Fruit fly (Drosophila melanogaster) whole organism, embryonic: Measurements from ENCODE around the gene KFase.

Experiments
- B-H2 ChIP-seq: fragments of 200-800 bp; sonication (Bioruptor generic); optimal IDR thresholded peaks from 2 replicates; lab custom pipeline; 2018; ENCODE audit warnings: missing biosample characterization, mild to moderate bottlenecking, missing genetic modification characterization
- CG10366 ChIP-seq: fragments of 200-800 bp; sonication (Bioruptor generic); IDR thresholded peaks from 2 replicates; pipeline ENCODE4 v1.3.6; 2022; ENCODE audit warnings: missing biosample characterization, missing genetic modification characterization
- CG10462 ChIP-seq: fragments of 200-800 bp; sonication (Bioruptor generic); optimal IDR thresholded peaks from 2 replicates; lab custom pipeline; 2016; ENCODE audit warnings: missing biosample characterization, missing genetic modification characterization
- CG10979 ChIP-seq: fragments of 200-800 bp; sonication (Bioruptor generic); optimal IDR thresholded peaks from 2 replicates; lab custom pipeline; 2018; ENCODE audit warnings: missing biosample characterization, mild to moderate bottlenecking, missing genetic modification characterization, moderate library complexity
- CG14667 ChIP-seq: fragments of 200-800 bp; sonication (Bioruptor generic); IDR thresholded peaks from 2 replicates; pipeline ENCODE4 v1.3.6; 2022; ENCODE audit warnings: missing biosample characterization, missing genetic modification characterization
- CG17359 ChIP-seq: fragments of 200-800 bp; sonication (Bioruptor generic); optimal IDR thresholded peaks from 3 replicates; lab custom pipeline; 2018; ENCODE audit warnings: missing biosample characterization, mild to moderate bottlenecking, missing genetic modification characterization, moderate library complexity
- CG17612 ChIP-seq: fragments of 200-800 bp; sonication (Bioruptor generic); IDR thresholded peaks from 2 replicates; pipeline ENCODE4 v1.3.6; 2022; ENCODE audit warnings: missing biosample characterization, missing genetic modification characterization
- CG2116 ChIP-seq: fragments of 200-800 bp; sonication (Bioruptor generic); optimal IDR thresholded peaks from 3 replicates; lab custom pipeline; 2018; ENCODE audit warnings: missing biosample characterization, mild to moderate bottlenecking, missing genetic modification characterization
- CG2129 ChIP-seq: fragments of 200-800 bp; sonication (Bioruptor generic); IDR thresholded peaks from 2 replicates; pipeline ENCODE4 v1.3.6; 2022; ENCODE audit warnings: missing biosample characterization, missing genetic modification characterization; ENCODE audit not compliant: partially characterized antibody
- CG30020 ChIP-seq: fragments of 200-800 bp; optimal IDR thresholded peaks from 2 replicates; lab custom pipeline; 2019; ENCODE audit warnings: missing biosample characterization, mild to moderate bottlenecking, missing genetic modification characterization, moderate library complexity
- CG3065 ChIP-seq: fragments of 200-800 bp; sonication (Bioruptor generic); optimal IDR thresholded peaks from 2 replicates; lab custom pipeline; 2016; ENCODE audit warnings: missing biosample characterization, missing genetic modification characterization
- CG34224 ChIP-seq: fragments of 200-800 bp; sonication (Bioruptor generic); IDR thresholded peaks from 3 replicates; pipeline ENCODE4 v1.3.6; 2022; ENCODE audit warnings: missing biosample characterization, missing genetic modification characterization; ENCODE audit not compliant: partially characterized antibody
- CG4282 ChIP-seq: fragments of 200-800 bp; sonication (Bioruptor generic); optimal IDR thresholded peaks from 2 replicates; lab custom pipeline; 2016; ENCODE audit warnings: missing biosample characterization, missing genetic modification characterization
- CG5245 ChIP-seq: fragments of 200-800 bp; sonication (Bioruptor generic); optimal IDR thresholded peaks from 3 replicates; lab custom pipeline; 2016; ENCODE audit warnings: missing biosample characterization, missing genetic modification characterization
- CG6175 ChIP-seq: fragments of 200-800 bp; sonication (Bioruptor generic); IDR thresholded peaks from 3 replicates; pipeline ENCODE4 v1.3.6; 2022; ENCODE audit warnings: missing biosample characterization, missing genetic modification characterization
- CG6813 ChIP-seq: fragments of 200-800 bp; sonication (Bioruptor generic); optimal IDR thresholded peaks from 2 replicates; lab custom pipeline; 2017; ENCODE audit warnings: missing biosample characterization, missing genetic modification characterization, mild to moderate bottlenecking, moderate library complexity, missing genetic modification reagents
- CG9817 ChIP-seq: fragments of 200-800 bp; sonication (Bioruptor generic); optimal IDR thresholded peaks from 2 replicates; lab custom pipeline; 2018; ENCODE audit warnings: missing biosample characterization, mild to moderate bottlenecking, missing genetic modification characterization, moderate library complexity
- Dek ChIP-seq: fragments of 200-800 bp; sonication (Bioruptor generic); optimal IDR thresholded peaks from 3 replicates; lab custom pipeline; 2019; ENCODE audit warnings: missing biosample characterization, mild to moderate bottlenecking, missing genetic modification characterization, moderate library complexity
- Dref ChIP-seq: fragments of 200-800 bp; sonication (Bioruptor generic); IDR thresholded peaks from 2 replicates; pipeline ENCODE4 v1.3.6; 2022; ENCODE audit warnings: missing biosample characterization, missing genetic modification characterization
- HLH3B ChIP-seq: fragments of 200-800 bp; sonication (Bioruptor generic); IDR thresholded peaks from 2 replicates; pipeline ENCODE4 v1.3.6; 2022; ENCODE audit warnings: missing biosample characterization, missing genetic modification characterization
- HLHmδ ChIP-seq: fragments of 200-800 bp; sonication (Bioruptor generic); optimal IDR thresholded peaks from 2 replicates; lab custom pipeline; 2018; ENCODE audit warnings: missing biosample characterization, mild to moderate bottlenecking, missing genetic modification characterization, moderate library complexity
- Hr3 ChIP-seq: fragments of 200-800 bp; sonication (Bioruptor generic); optimal IDR thresholded peaks from 3 replicates; lab custom pipeline; 2016; ENCODE audit warnings: missing biosample characterization, missing genetic modification characterization
- Hr39 ChIP-seq: fragments of >200 bp; optimal IDR thresholded peaks from 2 replicates; lab custom pipeline; 2017
- MTF-1 ChIP-seq: fragments of 200-800 bp; sonication (Bioruptor generic); optimal IDR thresholded peaks from 2 replicates; lab custom pipeline; 2018; ENCODE audit warnings: missing biosample characterization, mild to moderate bottlenecking, missing genetic modification characterization, borderline replicate concordance
- Mad ChIP-seq: fragments of 200-800 bp; sonication (Bioruptor generic); optimal IDR thresholded peaks from 2 replicates; lab custom pipeline; 2016; ENCODE audit warnings: missing biosample characterization, missing genetic modification characterization
- Meics ChIP-seq: fragments of 200-800 bp; sonication (Bioruptor generic); optimal IDR thresholded peaks from 2 replicates; lab custom pipeline; 2017; ENCODE audit warnings: missing biosample characterization, mild to moderate bottlenecking, missing genetic modification characterization
- Mrtf ChIP-seq: fragments of 200-800 bp; sonication (Bioruptor generic); IDR thresholded peaks from 3 replicates; pipeline ENCODE4 v1.3.6; 2022; ENCODE audit warnings: missing biosample characterization, missing genetic modification characterization
- NFAT ChIP-seq: fragments of 200-800 bp; sonication (Bioruptor generic); IDR thresholded peaks from 2 replicates; pipeline ENCODE4 v1.3.6; 2022; ENCODE audit warnings: missing biosample characterization, missing genetic modification characterization
- Nf-YA ChIP-seq: fragments of 200-800 bp; sonication (Bioruptor generic); IDR thresholded peaks from 2 replicates; pipeline ENCODE4 v1.3.6; 2022; ENCODE audit warnings: missing biosample characterization, missing genetic modification characterization
- Six4 ChIP-seq: fragments of 200-800 bp; sonication (Bioruptor generic); optimal IDR thresholded peaks from 2 replicates; lab custom pipeline; 2016; ENCODE audit warnings: missing biosample characterization, missing genetic modification characterization
- Sox100B ChIP-seq: fragments of 200-800 bp; sonication (Bioruptor generic); optimal IDR thresholded peaks from 3 replicates; lab custom pipeline; 2018; ENCODE audit warnings: missing biosample characterization, mild to moderate bottlenecking, missing genetic modification characterization
- Sox102F ChIP-seq: fragments of 200-800 bp; sonication (Bioruptor generic); optimal IDR thresholded peaks from 2 replicates; lab custom pipeline; 2018; ENCODE audit warnings: missing biosample characterization, mild to moderate bottlenecking, missing genetic modification characterization, moderate library complexity
- Sry-δ ChIP-seq: fragments of 200-800 bp; sonication (Bioruptor generic); optimal IDR thresholded peaks from 2 replicates; lab custom pipeline; 2016; ENCODE audit warnings: missing biosample characterization, missing genetic modification characterization
- Usf ChIP-seq: fragments of 200-800 bp; sonication (Bioruptor generic); optimal IDR thresholded peaks from 2 replicates; lab custom pipeline; 2017; ENCODE audit warnings: missing genotype, missing biosample characterization, missing genetic modification characterization
- Xbp1 ChIP-seq: fragments of 200-800 bp; sonication (Bioruptor generic); optimal IDR thresholded peaks from 3 replicates; lab custom pipeline; 2016; ENCODE audit warnings: missing biosample characterization, mild to moderate bottlenecking, missing genetic modification characterization
- Xrp1 ChIP-seq: fragments of 200-800 bp; sonication (Bioruptor generic); IDR thresholded peaks from 2 replicates; pipeline ENCODE4 v1.3.6; 2022; ENCODE audit warnings: missing biosample characterization, missing genetic modification characterization
- ap ChIP-seq: fragments of 200-800 bp; sonication (Bioruptor generic); IDR thresholded peaks from 2 replicates; pipeline ENCODE4 v1.3.6; 2022; ENCODE audit warnings: missing biosample characterization, missing genetic modification characterization
- bab2 ChIP-seq: fragments of 200-800 bp; sonication (Bioruptor generic); optimal IDR thresholded peaks from 2 replicates; lab custom pipeline; 2016; ENCODE audit warnings: missing biosample characterization, missing genetic modification characterization
- croc ChIP-seq: fragments of 200-800 bp; sonication (Bioruptor generic); conservative IDR thresholded peaks from 3 replicates; pipeline ENCODE4 v1.3.6; 2022; ENCODE audit warnings: missing biosample characterization, missing genetic modification characterization
- dysf ChIP-seq: fragments of 200-800 bp; sonication (Bioruptor generic); IDR thresholded peaks from 3 replicates; pipeline ENCODE4 v1.3.6; 2022; ENCODE audit warnings: missing biosample characterization, missing genetic modification characterization
- gro ChIP-seq: fragments of 200-800 bp; sonication (Bioruptor generic); optimal IDR thresholded peaks from 2 replicates; lab custom pipeline; 2016; ENCODE audit warnings: missing biosample characterization, missing genetic modification characterization
- ham ChIP-seq: fragments of 200-800 bp; sonication (Bioruptor generic); IDR thresholded peaks from 2 replicates; pipeline ENCODE4 v1.3.6; 2022; ENCODE audit warnings: missing biosample characterization, missing genetic modification characterization
- hb ChIP-seq: fragments of 200-800 bp; sonication (Bioruptor generic); IDR thresholded peaks from 3 replicates; pipeline ENCODE4 v1.3.6; 2022; ENCODE audit warnings: missing biosample characterization, missing genetic modification characterization; ENCODE audit not compliant: partially characterized antibody
- hth ChIP-seq: fragments of >200 bp; optimal IDR thresholded peaks from 2 replicates; lab custom pipeline; 2017; ENCODE audit warnings: inconsistent platforms
- knrl ChIP-seq: fragments of 200-800 bp; sonication (Bioruptor generic); IDR thresholded peaks from 3 replicates; pipeline ENCODE4 v1.3.6; 2022; ENCODE audit warnings: missing biosample characterization, missing genetic modification characterization; ENCODE audit not compliant: partially characterized antibody
- lola ChIP-seq, 3 experiments: fragments of >200 bp in 2 of 3; fragments of 200-800 bp in 1 of 3; sonication (Bioruptor generic) in 1 of 3; optimal IDR thresholded peaks; 2 replicates each; lab custom pipeline; 2017 to 2019; ENCODE audit warnings: missing biosample characterization in 3 of 3, missing genetic modification characterization in 3 of 3, mild to moderate bottlenecking in 1 of 3, moderate library complexity in 1 of 3
- peb ChIP-seq: fragments of 200-800 bp; sonication (Bioruptor generic); IDR thresholded peaks from 2 replicates; pipeline ENCODE4 v1.3.6; 2022; ENCODE audit warnings: missing biosample characterization, missing genetic modification characterization
- shn ChIP-seq: fragments of 200-800 bp; sonication (Bioruptor generic); optimal IDR thresholded peaks from 3 replicates; lab custom pipeline; 2016; ENCODE audit warnings: missing biosample characterization, missing genetic modification characterization
- sqz ChIP-seq: fragments of 200-800 bp; sonication (Bioruptor generic); optimal IDR thresholded peaks from 3 replicates; lab custom pipeline; 2018; ENCODE audit warnings: missing biosample characterization, mild to moderate bottlenecking, missing genetic modification characterization
- ttk ChIP-seq: fragments of 200-800 bp; sonication (Bioruptor generic); IDR thresholded peaks from 2 replicates; pipeline ENCODE4 v2.1.2; 2022; ENCODE audit warnings: missing biosample characterization, missing genetic modification characterization
- yki ChIP-seq: fragments of >200 bp; optimal IDR thresholded peaks from 3 replicates; lab custom pipeline; 2018
- z ChIP-seq: fragments of 200-800 bp; sonication (Bioruptor generic); IDR thresholded peaks from 3 replicates; pipeline ENCODE4 v1.3.6; 2022; ENCODE audit warnings: missing biosample characterization, missing genetic modification characterization
- zen ChIP-seq: fragments of 200-800 bp; sonication (Bioruptor generic); optimal IDR thresholded peaks from 3 replicates; lab custom pipeline; 2018; ENCODE audit warnings: missing biosample characterization, mild to moderate bottlenecking, missing genetic modification characterization, moderate library complexity

Gene KFase

DNA sequence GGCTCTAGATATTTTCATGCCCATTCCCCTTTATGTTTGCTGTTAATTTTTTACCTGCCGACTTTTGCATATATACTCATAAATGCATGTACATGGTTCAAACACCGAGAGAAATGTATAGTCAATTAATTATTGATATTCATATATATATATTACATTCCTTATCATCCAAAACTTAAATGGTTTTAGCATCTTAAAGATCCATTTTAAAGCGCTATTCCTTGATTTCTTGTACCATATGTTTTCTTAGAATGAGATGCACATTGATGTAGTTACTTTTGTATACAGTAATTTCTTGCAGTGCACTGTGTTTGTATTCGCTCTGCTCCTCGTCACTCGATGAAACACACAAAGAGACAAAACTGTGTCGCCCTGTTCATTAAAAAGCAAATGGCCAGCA is 20.1 kb upstream of the KFase start (continued):
- no peak for TF ChIP-seq z
- TF ChIP-seq CG6813 (GFP tag; lab: Kevin White, UChicago): no peak
- no peak for TF ChIP-seq Usf (GFP tag; lab: Kevin White, UChicago)
- no peak for TF ChIP-seq yki (lab: Kevin White, UChicago)
- peak; percentile 34 for TF ChIP-seq Xbp1 (GFP tag; lab: Kevin White, UChicago)
- TF ChIP-seq CG17359: peak; percentile 44
- TF ChIP-seq MTF-1 (GFP tag; lab: Kevin White, UChicago): no peak
- no peak for TF ChIP-seq CG2129 (GFP tag; lab: Robert Waterston, UW)
- TF ChIP-seq Sox102F (GFP tag; lab: Kevin White, UChicago): peak; percentile 57
- no peak for TF ChIP-seq CG30020 (tag; lab: Kevin White, UChicago)
- no peak for TF ChIP-seq CG9817 (tag; lab: Kevin White, UChicago)
- TF ChIP-seq CG34224 (GFP tag; lab: Robert Waterston, UW): no peak
- no peak for TF ChIP-seq Mrtf (GFP tag; lab: Robert Waterston, UW)
- no peak for TF ChIP-seq CG2116
- peak; percentile 21 for TF ChIP-seq Sox100B
- TF ChIP-seq CG17612 (GFP tag; lab: Robert Waterston, UW): no peak
- TF ChIP-seq shn (GFP tag; lab: Kevin White, UChicago): no peak
- TF ChIP-seq CG14667 (GFP tag; lab: Robert Waterston, UW): no peak
- no peak for TF ChIP-seq sqz (GFP tag; lab: Kevin White, UChicago)
- TF ChIP-seq CG6175: no peak
- no peak; the same call in 1 of the 2 replicates for TF ChIP-seq CG10366 (GFP tag; lab: Robert Waterston, UW)
- peak in 1 of 3 experiments; percentile 30 for TF ChIP-seq lola (GFP tag; optimal IDR thresholded peaks at IDR 0.05; lab: Kevin White, UChicago)
- TF ChIP-seq Hr39 (lab: Kevin White, UChicago): no peak
- no peak for TF ChIP-seq ham (GFP tag; lab: Robert Waterston, UW)
- no peak for TF ChIP-seq Dek (tag; lab: Kevin White, UChicago)
- peak; percentile 16 for TF ChIP-seq Hr3 (GFP tag; lab: Kevin White, UChicago)
- no peak for TF ChIP-seq Dref (GFP tag; lab: Robert Waterston, UW)
- no peak for TF ChIP-seq CG3065 (GFP tag; lab: Kevin White, UChicago)
- no peak for TF ChIP-seq ap (GFP tag; lab: Robert Waterston, UW)
- no peak for TF ChIP-seq Meics (GFP tag; lab: Kevin White, UChicago)
- TF ChIP-seq gro (GFP tag; lab: Kevin White, UChicago): no peak
- TF ChIP-seq bab2: no peak
- TF ChIP-seq peb: no peak
- TF ChIP-seq knrl (GFP tag; lab: Robert Waterston, UW): no peak
- peak; percentile 45 for TF ChIP-seq CG10979 (tag; lab: Kevin White, UChicago)
- no peak for TF ChIP-seq Mad (GFP tag; lab: Kevin White, UChicago)
- no peak for TF ChIP-seq B-H2 (GFP tag; lab: Kevin White, UChicago)
- no peak for TF ChIP-seq HLH3B
- TF ChIP-seq NFAT (GFP tag; lab: Robert Waterston, UW): no peak
- TF ChIP-seq Nf-YA (GFP tag; lab: Robert Waterston, UW): no peak
- TF ChIP-seq CG4282: no peak
- no peak for TF ChIP-seq Six4
- no peak for TF ChIP-seq CG5245
- no peak for TF ChIP-seq CG10462
- no peak for TF ChIP-seq hth
- peak; percentile 41 for TF ChIP-seq zen (tag; lab: Kevin White, UChicago)
- no peak for TF ChIP-seq hb (GFP tag; lab: Robert Waterston, UW)
- peak; percentile 41; the same call in 1 of the 2 replicates for TF ChIP-seq Xrp1
- TF ChIP-seq Sry-δ (GFP tag; lab: Kevin White, UChicago): no peak
- no peak for TF ChIP-seq HLHmδ (GFP tag; lab: Kevin White, UChicago)
- no peak for TF ChIP-seq croc (GFP tag; lab: Robert Waterston, UW)
- 0 out of 3 replicates have a peak, but pooled peaks have one; percentile 37 for TF ChIP-seq dysf
- no peak for TF ChIP-seq ttk (GFP tag; lab: Robert Waterston, UW)
